Worm (Caenorhabditis elegans) whole organism, L4 larva: Measurements from ENCODE around the gene fipr-25.

Source experiments
- D1046.2 ChIP-seq: fragments of 200-800 bp; sonication (Bioruptor generic); IDR thresholded peaks from 2 replicates; pipeline ENCODE4 v1.3.6; 2022; ENCODE audit warnings: missing genetic modification characterization, missing compliant biosample characterization
- Y75B8A.6 ChIP-seq: fragments of 200-800 bp; sonication (Bioruptor generic); IDR thresholded peaks from 2 replicates; pipeline ENCODE4 v1.3.6; 2022; ENCODE audit warnings: missing genetic modification reagents, missing genetic modification characterization, missing compliant biosample characterization
- aha-1 ChIP-seq: fragments of 150-350 bp; peaks from one replicate; lab custom pipeline; 2014; ENCODE audit warnings: missing biosample characterization, missing genetic modification characterization
- hlh-30 ChIP-seq: sonication (generic microtip); optimal IDR thresholded peaks from 2 replicates; lab custom pipeline; 2017; ENCODE audit warnings: antibody characterized with exemption, mild to moderate bottlenecking, missing genetic modification characterization, missing compliant biosample characterization; ENCODE audit not compliant: insufficient read depth
- jun-1 ChIP-seq: fragments of 150-350 bp; optimal IDR thresholded peaks from 2 replicates; lab custom pipeline; 2014; ENCODE audit warnings: missing biosample characterization, missing genetic modification reagents, missing genetic modification characterization
- nhr-11 ChIP-seq: fragments of 150-350 bp; optimal IDR thresholded peaks from 2 replicates; lab custom pipeline; 2014; ENCODE audit warnings: missing biosample characterization, missing genetic modification characterization
- nhr-237 ChIP-seq: sonication (generic microtip); optimal IDR thresholded peaks from 2 replicates; lab custom pipeline; 2017; ENCODE audit warnings: missing biosample characterization, missing genetic modification characterization
- nhr-42 ChIP-seq: fragments of 200-800 bp; sonication (Bioruptor generic); IDR thresholded peaks from 2 replicates; pipeline ENCODE4 v1.3.6; 2022; ENCODE audit warnings: missing genetic modification characterization, missing compliant biosample characterization
- spr-3 ChIP-seq: fragments of 200-800 bp; sonication (Bioruptor generic); optimal IDR thresholded peaks from 2 replicates; lab custom pipeline; 2018; ENCODE audit warnings: mild to moderate bottlenecking, missing genetic modification characterization, missing compliant biosample characterization
- unc-62 ChIP-seq, 3 experiments: fragments of 150-350 bp in 1 of 3; sonication (generic microtip); optimal IDR thresholded peaks in 2 of 3; peaks in 1 of 3; 1 replicate in 1 of 3; 2 replicates in 2 of 3; lab custom pipeline; 2014 to 2017; ENCODE audit warnings: missing biosample characterization in 3 of 3, missing genetic modification characterization in 3 of 3, missing genetic modification reagents in 3 of 3, missing genotype in 1 of 3
- vab-7 ChIP-seq: fragments of 200-800 bp; sonication (Bioruptor generic); IDR thresholded peaks from 2 replicates; pipeline ENCODE4 v1.3.6; 2022; ENCODE audit warnings: missing genetic modification reagents, missing genetic modification characterization, missing compliant biosample characterization
- zag-1 ChIP-seq: fragments of 150-350 bp; optimal IDR thresholded peaks from 2 replicates; lab custom pipeline; 2014; ENCODE audit warnings: missing biosample characterization, missing genetic modification characterization

- no peak for TF ChIP-seq unc-62 (GFP tag; optimal IDR thresholded peaks at IDR 0.05 in 1 of 2; lab: Kevin White, UChicago)
- TF ChIP-seq unc-62 (tag; optimal IDR thresholded peaks at IDR 0.05; lab: Kevin White, UChicago): no peak
- TF ChIP-seq nhr-237 (tag; lab: Kevin White, UChicago): no peak
- TF ChIP-seq nhr-42 (GFP tag; lab: Robert Waterston, UW): no peak
- no peak for TF ChIP-seq zag-1 (tag; lab: Kevin White, UChicago)
- no peak for TF ChIP-seq Y75B8A.6 (GFP tag; lab: Robert Waterston, UW)
- TF ChIP-seq aha-1: peak; percentile 13
- TF ChIP-seq spr-3 (GFP tag; lab: Kevin White, UChicago): no peak
- no peak for TF ChIP-seq vab-7
- TF ChIP-seq hlh-30 (tag; lab: Kevin White, UChicago): no peak
- no peak for TF ChIP-seq jun-1 (tag; lab: Kevin White, UChicago)
- TF ChIP-seq nhr-11 (tag; lab: Kevin White, UChicago): no peak
- no peak for TF ChIP-seq D1046.2
These were observed 48.7 kb upstream of the fipr-25 start, which contains the start of gene srp-3 for ce11 chrV:1908542-1908941.
